Fruit fly (Drosophila melanogaster) whole organism, embryonic: ENCODE measurements around the gene CG15530.

ENCODE experiments used
- ATbp ChIP-seq: fragments of 200-800 bp; sonication (Bioruptor generic); optimal IDR thresholded peaks from 2 replicates; lab custom pipeline; 2017; ENCODE audit warnings: missing biosample characterization, mild to moderate bottlenecking, missing genetic modification characterization, missing genetic modification reagents
- Ada2b ChIP-seq: fragments of 200-800 bp; sonication (Bioruptor generic); IDR thresholded peaks from 2 replicates; pipeline ENCODE4 v1.3.6; 2022; ENCODE audit warnings: missing biosample characterization, missing genetic modification characterization
- Bdp1 ChIP-seq: fragments of 200-800 bp; sonication (Bioruptor generic); optimal IDR thresholded peaks from 3 replicates; lab custom pipeline; 2016; ENCODE audit warnings: missing biosample characterization, missing genetic modification characterization
- CG10147 ChIP-seq: fragments of 200-800 bp; sonication (Bioruptor generic); optimal IDR thresholded peaks from 2 replicates; lab custom pipeline; 2019; ENCODE audit warnings: missing biosample characterization, mild to moderate bottlenecking, missing genetic modification characterization, moderate library complexity
- CG10209 ChIP-seq: fragments of 200-800 bp; sonication (Bioruptor generic); optimal IDR thresholded peaks from 3 replicates; lab custom pipeline; 2017; ENCODE audit warnings: missing biosample characterization, mild to moderate bottlenecking, missing genetic modification characterization, missing genetic modification reagents
- CG10654 ChIP-seq: fragments of 200-800 bp; sonication (Bioruptor generic); optimal IDR thresholded peaks from 2 replicates; lab custom pipeline; 2016; ENCODE audit warnings: missing biosample characterization, missing genetic modification characterization
- CG12071 ChIP-seq: fragments of 200-800 bp; sonication (Bioruptor generic); optimal IDR thresholded peaks from 3 replicates; lab custom pipeline; 2018; ENCODE audit warnings: missing biosample characterization, mild to moderate bottlenecking, missing genetic modification characterization
- CG15011 ChIP-seq: fragments of 200-800 bp; sonication (Bioruptor generic); optimal IDR thresholded peaks from 3 replicates; lab custom pipeline; 2018; ENCODE audit warnings: missing biosample characterization, mild to moderate bottlenecking, missing genetic modification characterization
- CG15479 ChIP-seq: fragments of 200-800 bp; sonication (Bioruptor generic); optimal IDR thresholded peaks from 3 replicates; lab custom pipeline; 2019; ENCODE audit warnings: missing biosample characterization, mild to moderate bottlenecking, missing genetic modification characterization, moderate library complexity
- CG17612 ChIP-seq: fragments of 200-800 bp; sonication (Bioruptor generic); IDR thresholded peaks from 2 replicates; pipeline ENCODE4 v1.3.6; 2022; ENCODE audit warnings: missing biosample characterization, missing genetic modification characterization
- CG18011 ChIP-seq: fragments of 200-800 bp; sonication (Bioruptor generic); optimal IDR thresholded peaks from 2 replicates; lab custom pipeline; 2017; ENCODE audit warnings: missing biosample characterization, missing genetic modification characterization, mild to moderate bottlenecking, moderate library complexity, missing genotype
- CG18599 ChIP-seq: fragments of 200-800 bp; sonication (Bioruptor generic); optimal IDR thresholded peaks from 3 replicates; lab custom pipeline; 2017; ENCODE audit warnings: missing biosample characterization, missing genetic modification characterization, mild to moderate bottlenecking, moderate library complexity, missing genetic modification reagents
- CG2678 ChIP-seq: fragments of 200-800 bp; sonication (Bioruptor generic); optimal IDR thresholded peaks from 3 replicates; lab custom pipeline; 2019; ENCODE audit warnings: missing biosample characterization, mild to moderate bottlenecking, missing genetic modification characterization, moderate library complexity
- CG4360 ChIP-seq: fragments of 200-800 bp; sonication (Bioruptor generic); IDR thresholded peaks from 2 replicates; pipeline ENCODE4 v1.3.6; 2022; ENCODE audit warnings: missing biosample characterization, missing genetic modification characterization
- CG6854 ChIP-seq: fragments of 200-800 bp; sonication (Bioruptor generic); optimal IDR thresholded peaks from 3 replicates; lab custom pipeline; 2017; ENCODE audit warnings: missing biosample characterization, mild to moderate bottlenecking, missing genetic modification characterization
- CG7745 ChIP-seq: fragments of 200-800 bp; sonication (Bioruptor generic); optimal IDR thresholded peaks from 2 replicates; lab custom pipeline; 2018; ENCODE audit warnings: missing biosample characterization, mild to moderate bottlenecking, missing genetic modification characterization, moderate library complexity
- CG7839 ChIP-seq: fragments of 200-800 bp; sonication (Bioruptor generic); optimal IDR thresholded peaks from 3 replicates; lab custom pipeline; 2018; ENCODE audit warnings: missing biosample characterization, mild to moderate bottlenecking, missing genetic modification characterization, moderate library complexity
- CG8089 ChIP-seq: fragments of 200-800 bp; sonication (Bioruptor generic); optimal IDR thresholded peaks from 3 replicates; lab custom pipeline; 2016; ENCODE audit warnings: missing biosample characterization, missing genetic modification characterization
- CG8388 ChIP-seq: fragments of 200-800 bp; sonication (Bioruptor generic); optimal IDR thresholded peaks from 2 replicates; lab custom pipeline; 2019; ENCODE audit warnings: missing biosample characterization, mild to moderate bottlenecking, missing genetic modification characterization, moderate library complexity
- CG9876 ChIP-seq: fragments of 200-800 bp; sonication (Bioruptor generic); optimal IDR thresholded peaks from 2 replicates; lab custom pipeline; 2016; ENCODE audit warnings: missing biosample characterization, missing genetic modification characterization
- Dip3 ChIP-seq: fragments of 200-800 bp; sonication (Bioruptor generic); optimal IDR thresholded peaks from 3 replicates; lab custom pipeline; 2016; ENCODE audit warnings: missing biosample characterization, missing genetic modification characterization
- Dll ChIP-seq: fragments of 200-800 bp; sonication (Bioruptor generic); IDR thresholded peaks from 4 replicates; pipeline ENCODE4 v1.3.6; 2022; ENCODE audit warnings: missing biosample characterization, missing genetic modification characterization; ENCODE audit not compliant: partially characterized antibody
- E2f1 ChIP-seq: fragments of 200-800 bp; sonication (Bioruptor generic); IDR thresholded peaks from 2 replicates; pipeline ENCODE4 v1.3.6; 2022; ENCODE audit warnings: missing biosample characterization, missing genetic modification characterization
- Hr78 ChIP-seq, 2 experiments: fragments of 200-800 bp in 1 of 2; fragments of >200 bp in 1 of 2; sonication (Bioruptor generic) in 1 of 2; optimal IDR thresholded peaks; 2 replicates each; lab custom pipeline; 2017 to 2019; ENCODE audit warnings: missing biosample characterization in 2 of 2, missing genetic modification characterization in 2 of 2, mild to moderate bottlenecking in 1 of 2, moderate library complexity in 1 of 2
- Scr ChIP-seq: fragments of 200-800 bp; sonication (Bioruptor generic); IDR thresholded peaks from 2 replicates; pipeline ENCODE4 v1.3.6; 2022; ENCODE audit warnings: missing biosample characterization, missing genetic modification characterization; ENCODE audit not compliant: partially characterized antibody
- Sox100B ChIP-seq: fragments of 200-800 bp; sonication (Bioruptor generic); optimal IDR thresholded peaks from 3 replicates; lab custom pipeline; 2018; ENCODE audit warnings: missing biosample characterization, mild to moderate bottlenecking, missing genetic modification characterization
- Sox102F ChIP-seq: fragments of 200-800 bp; sonication (Bioruptor generic); optimal IDR thresholded peaks from 2 replicates; lab custom pipeline; 2018; ENCODE audit warnings: missing biosample characterization, mild to moderate bottlenecking, missing genetic modification characterization, moderate library complexity
- Xrp1 ChIP-seq: fragments of 200-800 bp; sonication (Bioruptor generic); IDR thresholded peaks from 2 replicates; pipeline ENCODE4 v1.3.6; 2022; ENCODE audit warnings: missing biosample characterization, missing genetic modification characterization
- bowl ChIP-seq: fragments of 200-800 bp; sonication (Bioruptor generic); IDR thresholded peaks from 2 replicates; pipeline ENCODE4 v1.3.6; 2022; ENCODE audit warnings: missing biosample characterization, missing genetic modification characterization
- bsh ChIP-seq, 2 experiments: fragments of 200-800 bp; sonication (Bioruptor generic); optimal IDR thresholded peaks; 2 replicates each; lab custom pipeline; 2017 to 2018; ENCODE audit warnings: mild to moderate bottlenecking in 2 of 2, missing biosample characterization in 2 of 2, missing genetic modification characterization in 2 of 2, moderate library complexity in 1 of 2
- cato ChIP-seq: fragments of 200-800 bp; sonication (Bioruptor generic); optimal IDR thresholded peaks from 2 replicates; lab custom pipeline; 2016; ENCODE audit warnings: missing biosample characterization, missing genetic modification characterization, borderline replicate concordance
- fd96Cb ChIP-seq: fragments of 200-800 bp; sonication (Bioruptor generic); optimal IDR thresholded peaks from 2 replicates; lab custom pipeline; 2018; ENCODE audit warnings: missing biosample characterization, mild to moderate bottlenecking, missing genetic modification characterization, moderate library complexity
- gem ChIP-seq: fragments of 200-800 bp; sonication (Bioruptor generic); optimal IDR thresholded peaks from 2 replicates; lab custom pipeline; 2019; ENCODE audit warnings: missing biosample characterization, mild to moderate bottlenecking, missing genetic modification characterization, moderate library complexity
- h ChIP-seq: fragments of >200 bp; optimal IDR thresholded peaks from 2 replicates; lab custom pipeline; 2017
- hbn ChIP-seq: fragments of 200-800 bp; sonication (Bioruptor generic); IDR thresholded peaks from 2 replicates; pipeline ENCODE4 v1.3.6; 2022; ENCODE audit warnings: missing biosample characterization, missing genetic modification characterization; ENCODE audit not compliant: partially characterized antibody
- hkb ChIP-seq, 2 experiments: fragments of 200-800 bp in 1 of 2; fragments of >200 bp in 1 of 2; sonication (Bioruptor generic) in 1 of 2; IDR thresholded peaks in 1 of 2; optimal IDR thresholded peaks in 1 of 2; 2 replicates each; pipeline versions ENCODE4 v1.3.6 to Lab custom; 2017 to 2022; ENCODE audit warnings: missing biosample characterization in 1 of 2, missing genetic modification characterization in 1 of 2
- jigr1 ChIP-seq: fragments of 200-800 bp; sonication (Bioruptor generic); IDR thresholded peaks from 3 replicates; pipeline ENCODE4 v1.3.6; 2022; ENCODE audit warnings: missing biosample characterization, missing genetic modification characterization
- lab ChIP-seq: fragments of 200-800 bp; sonication (Bioruptor generic); optimal IDR thresholded peaks from 3 replicates; lab custom pipeline; 2017; ENCODE audit warnings: missing biosample characterization, missing genetic modification characterization, mild to moderate bottlenecking, moderate library complexity, missing genetic modification reagents
- lilli ChIP-seq: fragments of 200-800 bp; sonication (Bioruptor generic); optimal IDR thresholded peaks from 3 replicates; lab custom pipeline; 2016; ENCODE audit warnings: missing biosample characterization, missing genetic modification characterization
- nmo ChIP-seq: fragments of 200-800 bp; sonication (Bioruptor generic); optimal IDR thresholded peaks from 2 replicates; lab custom pipeline; 2018; ENCODE audit warnings: missing biosample characterization, mild to moderate bottlenecking, missing genetic modification characterization, moderate library complexity
- org-1 ChIP-seq: fragments of 200-800 bp; sonication (Bioruptor generic); optimal IDR thresholded peaks from 2 replicates; lab custom pipeline; 2017; ENCODE audit warnings: missing biosample characterization, missing genetic modification characterization
- ro ChIP-seq: fragments of 200-800 bp; sonication (Bioruptor generic); IDR thresholded peaks from 2 replicates; pipeline ENCODE4 v1.3.6; 2022; ENCODE audit warnings: missing biosample characterization, missing genetic modification characterization
- sna ChIP-seq: fragments of 200-800 bp; sonication (Bioruptor generic); IDR thresholded peaks from 2 replicates; pipeline ENCODE4 v1.3.6; 2022; ENCODE audit warnings: missing biosample characterization, missing genetic modification characterization; ENCODE audit not compliant: partially characterized antibody
- ssp ChIP-seq: fragments of 200-800 bp; sonication (Bioruptor generic); IDR thresholded peaks from 2 replicates; pipeline ENCODE4 v1.3.6; 2022; ENCODE audit warnings: missing biosample characterization, missing genetic modification characterization
- tap ChIP-seq: fragments of 200-800 bp; optimal IDR thresholded peaks from 3 replicates; lab custom pipeline; 2019; ENCODE audit warnings: missing biosample characterization, mild to moderate bottlenecking, missing genetic modification characterization, moderate library complexity
- trem ChIP-seq: fragments of 200-800 bp; optimal IDR thresholded peaks from 3 replicates; lab custom pipeline; 2019; ENCODE audit warnings: missing biosample characterization, mild to moderate bottlenecking, missing genetic modification characterization, moderate library complexity
- trh ChIP-seq: fragments of 200-800 bp; sonication (Bioruptor generic); optimal IDR thresholded peaks from 2 replicates; lab custom pipeline; 2016; ENCODE audit warnings: missing biosample characterization, missing genetic modification characterization
- zen ChIP-seq: fragments of 200-800 bp; sonication (Bioruptor generic); optimal IDR thresholded peaks from 3 replicates; lab custom pipeline; 2018; ENCODE audit warnings: missing biosample characterization, mild to moderate bottlenecking, missing genetic modification characterization, moderate library complexity
- zfh1 ChIP-seq: fragments of 200-800 bp; sonication (Bioruptor generic); IDR thresholded peaks from 3 replicates; pipeline ENCODE4 v1.3.6; 2022; ENCODE audit warnings: missing biosample characterization, missing genetic modification characterization

The CG15530 gene

DNA sequence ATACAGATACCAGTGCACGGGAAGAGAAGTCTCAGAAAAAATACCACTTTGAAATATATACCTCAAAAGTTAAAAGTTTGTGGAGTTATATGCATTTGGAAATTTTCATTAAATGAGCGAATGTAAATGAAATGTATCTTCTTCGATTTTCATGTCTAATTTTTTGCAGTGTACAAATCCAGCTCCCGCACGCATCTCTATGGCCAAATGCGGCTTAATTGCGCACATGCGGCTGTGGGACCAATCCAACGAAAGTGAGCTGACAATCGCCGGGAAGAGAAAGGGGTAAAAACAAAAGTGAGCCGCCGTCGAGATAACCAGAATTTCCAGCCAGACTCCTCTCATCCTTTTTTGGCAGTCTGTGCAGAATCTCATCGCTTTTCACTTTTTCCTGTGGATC lies 13.5 kb upstream of the CG15530 start (continued):
- no peak for TF ChIP-seq CG10147 (GFP tag; lab: Kevin White, UChicago)
- TF ChIP-seq lilli (GFP tag; lab: Kevin White, UChicago), result peak; percentile 6
- TF ChIP-seq trh (GFP tag; lab: Kevin White, UChicago), result no peak
- no peak for TF ChIP-seq cato (GFP tag; lab: Kevin White, UChicago)
- TF ChIP-seq bowl (GFP tag; lab: Robert Waterston, UW), result 0 out of 2 replicates have a peak, but pooled peaks have one; percentile 11
- TF ChIP-seq trem, result no peak
- peak in 1 of 2 experiments; percentile 11 for TF ChIP-seq Hr78 (GFP tag; optimal IDR thresholded peaks at IDR 0.05; lab: Kevin White, UChicago)
- TF ChIP-seq lab (GFP tag; lab: Kevin White, UChicago), result peak; percentile 29
- TF ChIP-seq CG12071 (GFP tag; lab: Kevin White, UChicago), result no peak
- peak; percentile 24 for TF ChIP-seq nmo (GFP tag; lab: Kevin White, UChicago)
- TF ChIP-seq gem (tag; lab: Kevin White, UChicago), result no peak
- peak; percentile 58 for TF ChIP-seq ATbp (GFP tag; lab: Kevin White, UChicago)
- peak; percentile 30 for TF ChIP-seq CG7839 (tag; lab: Kevin White, UChicago)
- TF ChIP-seq hbn (GFP tag; lab: Robert Waterston, UW), result no peak
- peak; percentile 68; the same call in 1 of the 2 replicates for TF ChIP-seq Xrp1 (GFP tag; lab: Robert Waterston, UW)
- TF ChIP-seq CG4360 (GFP tag; lab: Robert Waterston, UW), result no peak
- no peak for TF ChIP-seq CG17612 (GFP tag; lab: Robert Waterston, UW)
- peak; percentile 64 for TF ChIP-seq Sox102F
- TF ChIP-seq jigr1 (GFP tag; lab: Robert Waterston, UW), result no peak
- no peak for TF ChIP-seq CG18011
- peak; percentile 35 for TF ChIP-seq CG8388 (GFP tag; lab: Kevin White, UChicago)
- TF ChIP-seq Scr (GFP tag; lab: Robert Waterston, UW), result no peak
- no peak for TF ChIP-seq Dip3 (GFP tag; lab: Kevin White, UChicago)
- TF ChIP-seq sna (GFP tag; lab: Robert Waterston, UW), result no peak
- TF ChIP-seq Sox100B (GFP tag; lab: Kevin White, UChicago), result peak; percentile 20
- peak; percentile 19 for TF ChIP-seq org-1 (GFP tag; lab: Kevin White, UChicago)
- TF ChIP-seq CG15011 (GFP tag; lab: Kevin White, UChicago), result no peak
- no peak for TF ChIP-seq CG7745
- no peak for TF ChIP-seq tap (tag; lab: Kevin White, UChicago)
- TF ChIP-seq bsh (GFP tag; optimal IDR thresholded peaks at IDR 0.05; lab: Kevin White, UChicago), result peak in 1 of 2 experiments; percentile 45
- TF ChIP-seq ssp, result no peak
- peak; percentile 9 for TF ChIP-seq fd96Cb (tag; lab: Kevin White, UChicago)
- peak; percentile 54; the same call in 2 of the 3 replicates for TF ChIP-seq zfh1 (GFP tag; lab: Robert Waterston, UW)
- no peak for TF ChIP-seq CG15479
- no peak for TF ChIP-seq CG6854 (GFP tag; lab: Kevin White, UChicago)
- TF ChIP-seq Ada2b (GFP tag; lab: Robert Waterston, UW), result peak; percentile 28; the same call in 1 of the 2 replicates
- no peak for TF ChIP-seq Dll (GFP tag; lab: Robert Waterston, UW)
- TF ChIP-seq zen (tag; lab: Kevin White, UChicago), result no peak
- TF ChIP-seq CG10654 (GFP tag; lab: Kevin White, UChicago), result peak; percentile 4
- no peak for TF ChIP-seq CG9876 (GFP tag; lab: Kevin White, UChicago)
- peak; percentile 9 for TF ChIP-seq CG8089 (GFP tag; lab: Kevin White, UChicago)
- no peak for TF ChIP-seq h
- no peak for TF ChIP-seq Bdp1
- TF ChIP-seq hkb (optimal IDR thresholded peaks at IDR 0.05; lab: Kevin White, UChicago), result no peak
- peak; percentile 16; the same call in 1 of the 2 replicates for TF ChIP-seq hkb (GFP tag; IDR thresholded peaks at IDR 0.05; lab: Robert Waterston, UW)
- TF ChIP-seq CG18599, result peak; percentile 10
- TF ChIP-seq ro, result no peak
- peak; percentile 20 for TF ChIP-seq CG2678 (tag; lab: Kevin White, UChicago)
- peak; percentile 31; the same call in 1 of the 2 replicates for TF ChIP-seq E2f1 (GFP tag; lab: Robert Waterston, UW)
- peak; percentile 7 for TF ChIP-seq CG10209
